Worm (Caenorhabditis elegans) whole organism, L1 larva: ENCODE measurements around the gene slc-28.1.
"Not testable (repeated sequence)": the region's sequence is repeated elsewhere in the genome, so short reads cannot be mapped to it uniquely, and the experiment has no call there.

Source experiments
- C04F5.9 ChIP-seq: sonication (generic microtip); optimal IDR thresholded peaks from 2 replicates; lab custom pipeline; 2016; ENCODE audit warnings: missing genetic modification characterization, missing compliant biosample characterization
- Y116A8C.19 ChIP-seq: sonication (generic microtip); optimal IDR thresholded peaks from 2 replicates; lab custom pipeline; 2016; ENCODE audit warnings: missing compliant biosample characterization, missing genetic modification characterization, borderline replicate concordance
- ama-1 ChIP-seq: fragments of 150-350 bp; optimal IDR thresholded peaks from 2 replicates; lab custom pipeline; 2014
- blmp-1 ChIP-seq: fragments of 150-350 bp; optimal IDR thresholded peaks from 2 replicates; lab custom pipeline; 2014; ENCODE audit warnings: missing biosample characterization, missing genetic modification characterization
- ceh-63 ChIP-seq: fragments of 200-800 bp; sonication (Bioruptor generic); optimal IDR thresholded peaks from 2 replicates; lab custom pipeline; 2018; ENCODE audit warnings: mild to moderate bottlenecking, missing genetic modification characterization, missing compliant biosample characterization
- ceh-8 ChIP-seq: fragments of 200-800 bp; sonication (Bioruptor generic); optimal IDR thresholded peaks from 2 replicates; lab custom pipeline; 2018; ENCODE audit warnings: mild to moderate bottlenecking, missing genetic modification characterization, moderate library complexity, missing compliant biosample characterization
- ceh-82 ChIP-seq, 3 experiments: fragments of 150-350 bp in 1 of 3; sonication (generic microtip) in 2 of 3; optimal IDR thresholded peaks; 2 replicates each; lab custom pipeline; 2014 to 2017; ENCODE audit warnings: missing biosample characterization in 3 of 3, missing genetic modification characterization in 3 of 3
- ceh-90 ChIP-seq: sonication (generic microtip); optimal IDR thresholded peaks from 2 replicates; lab custom pipeline; 2016; ENCODE audit warnings: missing genetic modification characterization, missing compliant biosample characterization
- ces-1 ChIP-seq: fragments of 150-350 bp; optimal IDR thresholded peaks from 2 replicates; lab custom pipeline; 2014; ENCODE audit warnings: missing biosample characterization, missing genetic modification reagents, missing genetic modification characterization
- elt-2 ChIP-seq: sonication (generic microtip); optimal IDR thresholded peaks from 2 replicates; lab custom pipeline; 2016; ENCODE audit warnings: missing genetic modification characterization, mild to moderate bottlenecking, inconsistent platforms, missing compliant biosample characterization, missing genetic modification reagents
- elt-3 ChIP-seq, 6 experiments: fragments of 150-350 bp in 1 of 6; sonication (generic microtip); optimal IDR thresholded peaks; 2 replicates each; lab custom pipeline; 2017 to 2018; ENCODE audit warnings: missing biosample characterization in 6 of 6, missing genetic modification characterization in 6 of 6, inconsistent platforms in 1 of 6
- ets-5 ChIP-seq: fragments of 200-800 bp; sonication (Bioruptor generic); IDR thresholded peaks from 2 replicates; pipeline ENCODE4 v1.3.6; 2022; ENCODE audit warnings: missing genetic modification characterization, missing compliant biosample characterization
- hpl-2 ChIP-seq: fragments of 150-350 bp; optimal IDR thresholded peaks from 2 replicates; lab custom pipeline; 2014; ENCODE audit warnings: missing biosample characterization, missing genetic modification reagents, missing genetic modification characterization
- isw-1 ChIP-seq: fragments of 200-800 bp; sonication (Bioruptor generic); IDR thresholded peaks from 2 replicates; pipeline ENCODE4 v1.3.6; 2022; ENCODE audit warnings: missing genetic modification characterization, missing compliant biosample characterization
- lin-14 ChIP-seq: fragments of 200-800 bp; sonication (Bioruptor generic); optimal IDR thresholded peaks from 2 replicates; lab custom pipeline; 2018; ENCODE audit warnings: mild to moderate bottlenecking, missing genetic modification characterization, moderate library complexity, missing compliant biosample characterization
- lin-15B ChIP-seq: fragments of 150-350 bp; sonication (generic microtip); optimal IDR thresholded peaks from 3 replicates; lab custom pipeline; 2014; ENCODE audit warnings: missing biosample characterization, missing genetic modification characterization
- lir-3 ChIP-seq: sonication (generic microtip); optimal IDR thresholded peaks from 2 replicates; lab custom pipeline; 2016; ENCODE audit warnings: mild to moderate bottlenecking, missing genetic modification characterization, moderate library complexity, missing compliant biosample characterization; ENCODE audit not compliant: poor library complexity
- mef-2 ChIP-seq: fragments of 150-350 bp; optimal IDR thresholded peaks from 2 replicates; lab custom pipeline; 2014; ENCODE audit warnings: missing biosample characterization, missing genetic modification characterization
- mep-1 ChIP-seq: fragments of 150-350 bp; optimal IDR thresholded peaks from 2 replicates; lab custom pipeline; 2014; ENCODE audit warnings: missing biosample characterization, missing genetic modification characterization
- nhr-11 ChIP-seq: fragments of 150-350 bp; optimal IDR thresholded peaks from 2 replicates; lab custom pipeline; 2014; ENCODE audit warnings: missing biosample characterization, missing genetic modification characterization
- nhr-19 ChIP-seq: fragments of 200-800 bp; sonication (Bioruptor generic); conservative IDR thresholded peaks from 2 replicates; pipeline ENCODE4 v1.3.6; 2022; ENCODE audit warnings: missing genetic modification characterization, missing compliant biosample characterization
- nhr-77 ChIP-seq: fragments of 150-350 bp; optimal IDR thresholded peaks from 2 replicates; lab custom pipeline; 2014; ENCODE audit warnings: missing biosample characterization, missing genetic modification characterization
- nhr-84 ChIP-seq: sonication (generic microtip); optimal IDR thresholded peaks from 2 replicates; lab custom pipeline; 2017; ENCODE audit warnings: missing biosample characterization, missing genetic modification characterization
- pag-3 ChIP-seq: sonication (generic microtip); optimal IDR thresholded peaks from 2 replicates; lab custom pipeline; 2017; ENCODE audit warnings: missing genetic modification characterization, mild to moderate bottlenecking, missing compliant biosample characterization, antibody characterized with exemption, borderline replicate concordance; ENCODE audit not compliant: insufficient read depth
- rnt-1 ChIP-seq: sonication (generic microtip); optimal IDR thresholded peaks from 2 replicates; lab custom pipeline; 2016; ENCODE audit warnings: mild to moderate bottlenecking, missing genetic modification characterization, moderate library complexity, missing compliant biosample characterization
- skn-1 ChIP-seq: fragments of 150-350 bp; optimal IDR thresholded peaks from 2 replicates; lab custom pipeline; 2014; ENCODE audit warnings: missing biosample characterization, missing genetic modification characterization
- snpc-4 ChIP-seq: fragments of 150-350 bp; optimal IDR thresholded peaks from 2 replicates; lab custom pipeline; 2014; ENCODE audit warnings: missing biosample characterization, missing genetic modification characterization
- unc-130 ChIP-seq: fragments of 150-350 bp; optimal IDR thresholded peaks from 2 replicates; lab custom pipeline; 2017; ENCODE audit warnings: missing biosample characterization, missing genetic modification characterization, inconsistent platforms
- vab-15 ChIP-seq: sonication (generic microtip); optimal IDR thresholded peaks from 2 replicates; lab custom pipeline; 2017; ENCODE audit warnings: missing genotype, mild to moderate bottlenecking, missing genetic modification characterization, missing compliant biosample characterization
- xbp-1 ChIP-seq: sonication (generic microtip); optimal IDR thresholded peaks from 2 replicates; lab custom pipeline; 2016; ENCODE audit warnings: missing genetic modification characterization, missing compliant biosample characterization

slc-28.1 gene

ce11 chrV:3505745-3506144 is 42.1 kb downstream of the slc-28.1 start (continued):
- no peak for TF ChIP-seq hpl-2 (GFP tag; lab: Kevin White, UChicago)
- TF ChIP-seq elt-3 (tag; optimal IDR thresholded peaks at IDR 0.05; lab: Kevin White, UChicago), result peak in 4 of 6 experiments; percentile 7 to 79 (median 54)
- no peak for TF ChIP-seq xbp-1 (tag; lab: Kevin White, UChicago)

ce11 chrV:3506252-3506651 is 42.6 kb downstream of the slc-28.1 start, which contains the start of gene ugt-64:
Gene ugt-64 (minus strand): TSS chrV:3506352.
- not testable (repeated sequence) for TF ChIP-seq skn-1 (tag; lab: Kevin White, UChicago); Y116A8C.19 (tag; lab: Kevin White, UChicago); ces-1 (GFP tag; lab: Kevin White, UChicago)

- TF ChIP-seq ceh-82 (tag; optimal IDR thresholded peaks at IDR 0.05; lab: Kevin White, UChicago) (no peak), nhr-84 (tag; lab: Kevin White, UChicago) (no peak), ceh-63 (no peak), unc-130 (tag; lab: Kevin White, UChicago) (no peak), isw-1 (GFP tag; lab: Robert Waterston, UW) (no peak), elt-2 (tag; lab: Kevin White, UChicago) (no peak), vab-15 (no peak), hpl-2 (GFP tag; lab: Kevin White, UChicago) (no peak), blmp-1 (tag; lab: Kevin White, UChicago) (no peak), nhr-19 (GFP tag; lab: Robert Waterston, UW) (no peak), C04F5.9 (no peak), mep-1 (no peak)
These were observed 44.1 kb downstream of the slc-28.1 start, which contains the start of gene str-225 for ce11 chrV:3507691-3508090. Gene str-225 (plus strand): TSS chrV:3507822.

DNA sequence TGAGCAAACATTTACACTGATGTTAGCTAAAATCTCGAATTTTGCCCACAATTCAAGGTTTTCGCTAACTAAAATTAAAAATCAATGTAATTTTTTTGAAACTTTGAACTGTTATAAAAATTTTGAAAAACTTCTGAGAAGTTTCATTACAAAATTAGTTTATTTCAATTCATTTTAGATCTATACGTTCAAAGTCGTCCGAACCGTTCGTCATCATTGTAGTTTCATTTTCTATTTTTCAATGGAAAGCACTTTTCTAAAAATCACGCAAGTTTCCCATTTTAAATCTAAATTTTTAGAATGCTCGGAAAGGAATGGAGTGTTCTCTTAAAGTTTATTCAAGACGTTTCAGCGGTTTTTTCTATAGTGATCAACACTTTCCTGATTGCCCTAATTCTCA is 46.3 kb downstream of the slc-28.1 start, which contains the start of gene str-228:
Gene str-228, plus strand, starts transcription at position 301 of the 400 bp plus-strand sequence.
- no peak for TF ChIP-seq lin-15B (tag; lab: Kevin White, UChicago)
- no peak for TF ChIP-seq nhr-11 (tag; lab: Kevin White, UChicago)
- TF ChIP-seq ceh-63, result no peak

ce11 chrV:3512381-3512780 is 48.8 kb downstream of the slc-28.1 start, which contains the start of gene str-226:
Gene str-226 (plus strand): TSS chrV:3512681.
- no peak for TF ChIP-seq ceh-63
- TF ChIP-seq lir-3 (tag; lab: Kevin White, UChicago), result no peak
- TF ChIP-seq mef-2 (tag; lab: Kevin White, UChicago), result no peak
- no peak for TF ChIP-seq ama-1 (lab: Kevin White, UChicago)
- TF ChIP-seq rnt-1 (tag; lab: Kevin White, UChicago), result no peak
- TF ChIP-seq elt-2 (tag; lab: Kevin White, UChicago), result no peak
- TF ChIP-seq lin-14, result no peak
- TF ChIP-seq snpc-4 (tag; lab: Kevin White, UChicago), result no peak
- no peak for TF ChIP-seq ceh-8 (GFP tag; lab: Kevin White, UChicago)
- no peak for TF ChIP-seq nhr-77 (tag; lab: Kevin White, UChicago)
- TF ChIP-seq ceh-90 (tag; lab: Kevin White, UChicago), result no peak
- TF ChIP-seq ets-5 (GFP tag; lab: Robert Waterston, UW), result no peak
- TF ChIP-seq pag-3 (tag; lab: Kevin White, UChicago), result no peak
- TF ChIP-seq, all 84 proteins: peak for 0
